Worm (Caenorhabditis elegans) whole organism, L3 larva: ENCODE data around the gene F43E2.6.

ENCODE experiments used
- ceh-28 ChIP-seq: fragments of 150-350 bp; optimal IDR thresholded peaks from 2 replicates; lab custom pipeline; 2014; ENCODE audit warnings: missing biosample characterization, missing genetic modification reagents, missing genetic modification characterization
- ceh-9 ChIP-seq: sonication (generic microtip); optimal IDR thresholded peaks from 2 replicates; lab custom pipeline; 2018; ENCODE audit warnings: missing biosample characterization, missing genetic modification characterization
- fos-1 ChIP-seq: fragments of 150-350 bp; optimal IDR thresholded peaks from 2 replicates; lab custom pipeline; 2014; ENCODE audit warnings: missing biosample characterization, missing genetic modification characterization
- nhr-77 ChIP-seq: fragments of 150-350 bp; optimal IDR thresholded peaks from 2 replicates; lab custom pipeline; 2014; ENCODE audit warnings: missing biosample characterization, missing genetic modification characterization
- tbx-2 ChIP-seq: sonication (generic microtip); optimal IDR thresholded peaks from 2 replicates; lab custom pipeline; 2016; ENCODE audit warnings: mild to moderate bottlenecking, missing genetic modification characterization, missing compliant biosample characterization
- zag-1 ChIP-seq: fragments of 150-350 bp; optimal IDR thresholded peaks from 2 replicates; lab custom pipeline; 2014; ENCODE audit warnings: missing biosample characterization, missing genetic modification characterization

ce11 chrII:7374143-7374542 lies 5.5 kb upstream of the F43E2.6 start, which contains the start of the genes mtch-1 and rpb-4:
- no peak for TF ChIP-seq fos-1 (tag; lab: Kevin White, UChicago)
- no peak for TF ChIP-seq zag-1 (tag; lab: Kevin White, UChicago)
- TF ChIP-seq nhr-77 (tag; lab: Kevin White, UChicago), result no peak
- no peak for TF ChIP-seq ceh-9 (tag; lab: Kevin White, UChicago)
- no peak for TF ChIP-seq tbx-2 (tag; lab: Kevin White, UChicago)
- TF ChIP-seq ceh-28 (tag; lab: Kevin White, UChicago), result no peak
